Worm (Caenorhabditis elegans) whole organism, L4 larva: ENCODE results near the gene srlf-18.

ENCODE experiments used
- Y75B8A.6 ChIP-seq: fragments of 200-800 bp; sonication (Bioruptor generic); IDR thresholded peaks from 2 replicates; pipeline ENCODE4 v1.3.6; 2022; ENCODE audit warnings: missing genetic modification reagents, missing genetic modification characterization, missing compliant biosample characterization
- ceh-82 ChIP-seq: sonication (generic microtip); optimal IDR thresholded peaks from 2 replicates; lab custom pipeline; 2017; ENCODE audit warnings: missing biosample characterization, missing genetic modification characterization
- nhr-237 ChIP-seq: sonication (generic microtip); optimal IDR thresholded peaks from 2 replicates; lab custom pipeline; 2017; ENCODE audit warnings: missing biosample characterization, missing genetic modification characterization
- tag-97 ChIP-seq: fragments of 200-800 bp; sonication (Bioruptor generic); IDR thresholded peaks from 2 replicates; pipeline ENCODE4 v1.3.6; 2022; ENCODE audit warnings: missing genetic modification characterization, missing compliant biosample characterization
- unc-130 ChIP-seq: sonication (generic microtip); optimal IDR thresholded peaks from 2 replicates; lab custom pipeline; 2016; ENCODE audit warnings: missing genetic modification reagents, missing genetic modification characterization, missing compliant biosample characterization

DNA sequence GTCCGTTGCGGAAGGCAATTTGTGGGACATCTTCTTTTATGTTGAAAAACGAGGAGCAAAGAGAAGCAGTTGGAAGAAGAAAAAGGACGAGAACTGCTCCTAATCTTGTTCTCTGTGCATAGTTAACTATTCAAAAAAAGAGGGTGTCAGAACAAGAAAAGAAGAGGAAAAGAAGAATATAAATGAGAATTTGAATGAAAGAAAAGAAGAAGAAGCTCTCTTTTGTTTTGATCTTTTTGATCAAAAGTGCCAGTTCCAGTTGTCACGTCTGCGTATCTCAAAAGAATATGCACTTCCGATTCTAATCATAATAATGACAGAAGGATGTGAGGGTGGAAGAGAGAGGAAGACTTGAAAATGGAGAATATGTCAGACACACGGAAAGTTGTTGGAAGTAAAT is 6.3 kb downstream of the srlf-18 start, which contains the start of gene M7.8:
- TF ChIP-seq tag-97 (GFP tag; lab: Robert Waterston, UW) (no peak), ceh-82 (tag; lab: Kevin White, UChicago) (no peak), Y75B8A.6 (GFP tag; lab: Robert Waterston, UW) (no peak), nhr-237 (no peak), unc-130 (no peak)
